Worm (Caenorhabditis elegans) whole organism, early embryonic: ENCODE data around the gene nhr-268.

Experiments used
- B0310.2 ChIP-seq: sonication (generic microtip); optimal IDR thresholded peaks from 2 replicates; lab custom pipeline; 2016; ENCODE audit warnings: mild to moderate bottlenecking, missing genetic modification characterization, missing compliant biosample characterization
- F13C5.2 ChIP-seq: sonication (generic microtip); optimal IDR thresholded peaks from 2 replicates; lab custom pipeline; 2017; ENCODE audit warnings: mild to moderate bottlenecking, missing genetic modification characterization, inconsistent platforms, missing compliant biosample characterization
- aly-1 ChIP-seq: sonication (generic microtip); optimal IDR thresholded peaks from 2 replicates; lab custom pipeline; 2016; ENCODE audit warnings: missing genetic modification characterization, missing compliant biosample characterization
- ama-1 ChIP-seq: fragments of 150-350 bp; optimal IDR thresholded peaks from 2 replicates; lab custom pipeline; 2014
- ceh-13 ChIP-seq: fragments of 200-800 bp; sonication (Bioruptor generic); optimal IDR thresholded peaks from 2 replicates; lab custom pipeline; 2018; ENCODE audit warnings: mild to moderate bottlenecking, missing genetic modification characterization, missing compliant biosample characterization
- ceh-36 ChIP-seq: sonication (generic microtip); optimal IDR thresholded peaks from 2 replicates; lab custom pipeline; 2016; ENCODE audit warnings: missing genetic modification characterization, inconsistent platforms, missing compliant biosample characterization
- ets-7 ChIP-seq: sonication (generic microtip); optimal IDR thresholded peaks from 2 replicates; lab custom pipeline; 2016; ENCODE audit warnings: missing genotype, missing genetic modification characterization, missing compliant biosample characterization
- flt-1 ChIP-seq: fragments of 200-800 bp; sonication (Bioruptor generic); IDR thresholded peaks from 2 replicates; pipeline ENCODE4 v1.3.6; 2022; ENCODE audit warnings: missing genetic modification characterization, missing compliant biosample characterization
- hmbx-1 ChIP-seq: sonication (generic microtip); optimal IDR thresholded peaks from 2 replicates; lab custom pipeline; 2016; ENCODE audit warnings: mild to moderate bottlenecking, missing genetic modification characterization, missing compliant biosample characterization
- hmg-4 ChIP-seq: fragments of 200-800 bp; sonication (Bioruptor generic); optimal IDR thresholded peaks from 2 replicates; lab custom pipeline; 2018; ENCODE audit warnings: mild to moderate bottlenecking, missing genetic modification characterization, missing compliant biosample characterization
- hnd-1 ChIP-seq: sonication (generic microtip); optimal IDR thresholded peaks from 2 replicates; lab custom pipeline; 2016; ENCODE audit warnings: missing genetic modification characterization, missing compliant biosample characterization
- pes-1 ChIP-seq: fragments of 200-800 bp; sonication (Bioruptor generic); IDR thresholded peaks from 2 replicates; pipeline ENCODE4 v1.3.6; 2022; ENCODE audit warnings: missing genetic modification reagents, missing genetic modification characterization, missing compliant biosample characterization
- scrt-1 ChIP-seq: fragments of 200-800 bp; sonication (Bioruptor generic); IDR thresholded peaks from 2 replicates; pipeline ENCODE4 v1.3.6; 2022; ENCODE audit warnings: missing genetic modification characterization, missing compliant biosample characterization
- sea-1 ChIP-seq: fragments of 200-800 bp; sonication (Bioruptor generic); conservative IDR thresholded peaks from 2 replicates; pipeline ENCODE4 v1.3.6; 2022; ENCODE audit warnings: missing genetic modification characterization, missing compliant biosample characterization
- tbx-11 ChIP-seq: fragments of 200-800 bp; sonication (Bioruptor generic); IDR thresholded peaks from 2 replicates; pipeline ENCODE4 v1.3.6; 2022; ENCODE audit warnings: missing genetic modification characterization, missing compliant biosample characterization
- tbx-37 ChIP-seq: fragments of 200-800 bp; sonication (Bioruptor generic); conservative IDR thresholded peaks from 2 replicates; pipeline ENCODE4 v1.3.6; 2022; ENCODE audit warnings: missing genetic modification reagents, missing genetic modification characterization, missing compliant biosample characterization
- tra-4 ChIP-seq: sonication (generic microtip); optimal IDR thresholded peaks from 2 replicates; lab custom pipeline; 2017; ENCODE audit warnings: missing genetic modification characterization, missing compliant biosample characterization

Gene nhr-268

DNA sequence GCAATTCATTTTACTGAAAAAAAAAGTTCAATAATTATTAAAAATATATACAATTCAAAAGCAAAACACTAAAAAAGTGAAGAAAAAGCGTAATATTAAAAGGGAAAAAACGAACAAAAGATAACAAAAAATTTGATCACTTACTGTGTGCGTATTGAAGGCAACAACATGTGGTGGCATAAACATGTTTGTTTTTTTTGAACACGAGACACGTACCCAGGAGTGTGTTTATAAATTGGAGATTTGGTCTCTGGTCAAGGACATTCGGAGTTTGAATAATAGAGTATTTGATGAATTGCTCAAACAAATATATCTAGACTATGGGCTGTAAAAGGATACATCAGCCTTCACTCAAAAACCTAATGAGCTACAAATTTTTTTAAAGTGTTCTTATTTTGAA lies 25.6 kb downstream of the nhr-268 start:
- no peak for TF ChIP-seq tbx-37 (GFP tag; lab: Robert Waterston, UW)
- TF ChIP-seq F13C5.2 (tag; lab: Kevin White, UChicago), result no peak
- no peak for TF ChIP-seq ama-1 (lab: Kevin White, UChicago)
- TF ChIP-seq hmg-4 (GFP tag; lab: Kevin White, UChicago), result no peak
- TF ChIP-seq ceh-36 (tag; lab: Kevin White, UChicago), result no peak
- no peak for TF ChIP-seq B0310.2 (tag; lab: Kevin White, UChicago)
- no peak for TF ChIP-seq ets-7
- no peak for TF ChIP-seq hmbx-1 (tag; lab: Kevin White, UChicago)

DNA sequence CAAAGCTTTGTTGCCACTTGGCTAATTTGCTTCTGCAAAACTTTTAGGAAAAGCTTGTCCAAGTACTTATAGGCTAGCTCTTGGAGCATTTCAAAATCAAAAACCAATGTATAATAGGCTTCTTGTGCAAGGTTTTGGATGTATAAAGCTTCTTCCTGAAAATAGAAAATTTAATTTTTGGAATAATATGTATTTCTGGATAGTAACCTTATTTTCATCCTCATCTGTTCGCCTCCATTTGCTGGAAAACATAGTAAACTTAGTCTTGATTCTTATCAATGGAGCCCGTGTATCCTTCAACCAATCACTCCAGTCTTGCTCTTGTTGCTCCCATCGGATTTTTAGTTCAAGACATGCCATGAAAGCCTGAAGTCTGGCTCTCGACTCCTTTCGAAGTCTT lies 26.6 kb downstream of the nhr-268 start, which contains the start of gene Y6E2A.4:
Y6E2A.4 (minus strand) TSS at position 101 of the 400 bp plus-strand sequence.
- no peak for TF ChIP-seq hnd-1
- no peak for TF ChIP-seq flt-1 (GFP tag; lab: Robert Waterston, UW)
- TF ChIP-seq F13C5.2 (tag; lab: Kevin White, UChicago), result no peak

DNA sequence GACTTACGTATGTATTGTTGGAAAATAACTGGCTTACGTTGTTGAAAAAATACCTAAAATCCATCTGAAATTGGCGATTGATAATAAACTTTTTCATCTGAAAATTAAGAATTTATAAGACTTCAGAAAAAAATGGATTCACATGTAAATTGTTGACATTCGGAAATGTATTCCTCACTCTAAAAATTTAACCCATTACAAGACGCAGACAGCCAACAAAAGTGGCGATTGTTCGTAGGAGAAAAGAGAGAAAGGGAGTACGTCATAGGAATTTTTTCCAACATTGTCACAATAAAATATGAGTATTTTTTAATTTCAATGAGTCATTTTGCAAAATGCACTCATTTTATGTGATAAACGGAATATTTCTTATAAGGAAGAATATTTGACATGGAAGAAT lies 28.5 kb downstream of the nhr-268 start, which contains the start of gene Y6E2A.5:
Y6E2A.5 (minus strand) TSS at position 101 of the 400 bp plus-strand sequence.
- TF ChIP-seq hmbx-1 (tag; lab: Kevin White, UChicago) (no peak), F13C5.2 (tag; lab: Kevin White, UChicago) (no peak)

DNA sequence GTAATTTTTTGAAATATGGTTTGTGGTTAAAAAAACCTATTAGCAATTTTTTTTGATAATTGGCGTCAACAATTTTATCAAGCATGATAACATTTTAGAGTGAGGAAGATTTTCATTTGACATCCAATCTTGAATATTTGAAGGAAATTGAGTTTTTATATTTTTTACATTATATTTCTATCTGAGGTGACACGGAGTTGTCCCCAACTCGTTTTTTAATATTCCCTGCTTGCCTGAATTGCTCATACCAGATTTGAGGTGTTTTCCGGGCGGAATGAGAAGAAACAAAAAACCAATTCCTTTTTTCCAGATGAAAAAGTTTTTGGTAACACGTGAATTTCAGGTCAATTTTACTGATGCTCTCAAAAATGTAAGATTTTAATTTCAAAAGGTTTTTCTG lies 29.5 kb downstream of the nhr-268 start, which contains the start of gene Y6E2A.7:
Y6E2A.7 (plus strand) TSS at position 301 of the 400 bp plus-strand sequence.
- TF ChIP-seq flt-1 (GFP tag; lab: Robert Waterston, UW) (no peak), ama-1 (lab: Kevin White, UChicago) (no peak), ceh-13 (GFP tag; lab: Kevin White, UChicago) (no peak), sea-1 (no peak), ets-7 (no peak), tra-4 (tag; lab: Kevin White, UChicago) (no peak), ceh-36 (tag; lab: Kevin White, UChicago) (no peak), scrt-1 (no peak), hmg-4 (GFP tag; lab: Kevin White, UChicago) (no peak), pes-1 (GFP tag; lab: Robert Waterston, UW) (no peak), aly-1 (tag; lab: Kevin White, UChicago) (no peak), hnd-1 (no peak), hmbx-1 (tag; lab: Kevin White, UChicago) (no peak), B0310.2 (tag; lab: Kevin White, UChicago) (no peak), F13C5.2 (tag; lab: Kevin White, UChicago) (no peak), tbx-11 (GFP tag; lab: Robert Waterston, UW) (no peak), tbx-37 (GFP tag; lab: Robert Waterston, UW) (no peak)

DNA sequence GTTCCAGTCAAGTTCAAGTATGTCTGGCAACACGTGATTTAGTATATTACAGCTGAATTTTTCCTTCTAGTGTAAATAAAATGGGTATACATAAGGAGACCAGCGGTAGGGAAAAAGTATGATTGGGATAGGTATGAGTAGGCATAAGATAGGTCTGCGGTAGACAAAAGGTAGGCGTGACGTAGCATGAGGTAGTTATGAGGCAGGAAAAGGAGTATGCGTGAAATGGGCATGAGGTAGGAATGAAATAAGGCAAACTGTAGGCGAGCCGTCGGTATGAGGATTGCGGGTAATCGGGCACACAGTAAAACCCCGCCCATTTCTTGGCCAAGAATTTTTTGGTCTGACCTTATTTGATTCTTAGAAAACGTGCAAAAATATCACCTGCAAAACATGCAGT lies 31.4 kb downstream of the nhr-268 start:
- TF ChIP-seq sea-1 (no peak), hmg-4 (GFP tag; lab: Kevin White, UChicago) (no peak), pes-1 (GFP tag; lab: Robert Waterston, UW) (no peak), hmbx-1 (tag; lab: Kevin White, UChicago) (no peak), tra-4 (tag; lab: Kevin White, UChicago) (no peak), hnd-1 (no peak), F13C5.2 (tag; lab: Kevin White, UChicago) (no peak), ceh-13 (GFP tag; lab: Kevin White, UChicago) (no peak), ceh-36 (tag; lab: Kevin White, UChicago) (no peak), ama-1 (lab: Kevin White, UChicago) (no peak), tbx-37 (GFP tag; lab: Robert Waterston, UW) (no peak), scrt-1 (no peak)

DNA sequence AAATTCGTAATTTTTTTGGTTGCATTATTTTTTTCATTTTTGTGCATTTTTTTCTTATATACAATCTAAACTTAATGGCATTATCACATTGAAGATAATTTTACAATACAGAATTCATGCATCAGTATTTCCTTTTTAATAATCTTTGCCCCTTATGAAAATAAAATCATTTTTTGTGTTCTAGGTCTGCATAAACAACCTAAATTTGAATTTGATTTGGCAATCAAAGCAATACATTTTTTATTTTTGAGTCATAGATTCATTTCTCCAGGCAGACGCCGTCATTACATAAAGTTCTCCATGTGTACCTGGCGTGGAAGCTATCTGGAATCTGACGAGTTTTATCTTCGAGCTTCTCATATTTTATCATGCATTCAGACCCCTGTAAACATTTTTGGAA lies 31.8 kb downstream of the nhr-268 start, which contains the start of gene srh-140:
srh-140 (plus strand) TSS at position 301 of the 400 bp plus-strand sequence.
- TF ChIP-seq ets-7 (no peak), ceh-36 (tag; lab: Kevin White, UChicago) (no peak), pes-1 (GFP tag; lab: Robert Waterston, UW) (no peak), ama-1 (lab: Kevin White, UChicago) (no peak), tra-4 (tag; lab: Kevin White, UChicago) (no peak), sea-1 (no peak), tbx-11 (GFP tag; lab: Robert Waterston, UW) (no peak), ceh-13 (GFP tag; lab: Kevin White, UChicago) (no peak), flt-1 (GFP tag; lab: Robert Waterston, UW) (no peak), hmg-4 (GFP tag; lab: Kevin White, UChicago) (no peak), F13C5.2 (tag; lab: Kevin White, UChicago) (no peak), hmbx-1 (tag; lab: Kevin White, UChicago) (no peak), tbx-37 (GFP tag; lab: Robert Waterston, UW) (no peak), B0310.2 (tag; lab: Kevin White, UChicago) (no peak), aly-1 (tag; lab: Kevin White, UChicago) (no peak), scrt-1 (no peak), hnd-1 (no peak)

DNA sequence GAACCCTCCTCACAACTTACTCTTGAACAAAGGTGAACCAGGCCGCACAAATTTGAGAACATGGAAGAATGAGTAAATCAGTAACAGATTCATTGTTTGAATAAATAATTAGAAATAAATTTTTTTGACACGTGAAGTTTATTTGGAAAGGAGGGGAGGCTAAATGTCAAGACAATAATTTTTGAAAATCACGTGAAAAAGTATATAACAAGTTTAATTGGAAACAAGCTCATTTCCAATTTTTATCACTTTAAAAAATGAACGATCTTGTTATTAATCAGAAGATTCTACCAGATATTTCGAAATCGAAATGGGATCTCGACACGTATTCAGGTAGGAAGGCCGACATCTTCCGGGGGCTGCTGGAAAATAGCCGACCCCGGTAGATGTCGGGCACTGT lies 36.6 kb downstream of the nhr-268 start, which contains the start of the genes irld-57 and sfxn-1.3:
irld-57 (minus strand) TSS at position 101 of the 400 bp plus-strand sequence.
sfxn-1.3 (plus strand) TSS at position 232 of the 400 bp plus-strand sequence.
- TF ChIP-seq hnd-1 (no peak), tra-4 (tag; lab: Kevin White, UChicago) (no peak), ama-1 (lab: Kevin White, UChicago) (no peak), F13C5.2 (tag; lab: Kevin White, UChicago) (no peak), sea-1 (no peak), scrt-1 (no peak), hmg-4 (GFP tag; lab: Kevin White, UChicago) (no peak), hmbx-1 (tag; lab: Kevin White, UChicago) (no peak), tbx-11 (GFP tag; lab: Robert Waterston, UW) (no peak), ceh-36 (tag; lab: Kevin White, UChicago) (no peak), aly-1 (tag; lab: Kevin White, UChicago) (no peak), tbx-37 (GFP tag; lab: Robert Waterston, UW) (no peak), B0310.2 (tag; lab: Kevin White, UChicago) (no peak), ceh-13 (GFP tag; lab: Kevin White, UChicago) (no peak), flt-1 (GFP tag; lab: Robert Waterston, UW) (no peak), ets-7 (no peak), pes-1 (GFP tag; lab: Robert Waterston, UW) (no peak)
